Worm (Caenorhabditis elegans): Measurements from ENCODE around the gene clec-234.

ce11 chrV:16429940-16430339 is 3.4 kb downstream of the clec-234 start, which contains the start of gene str-73:
- no peak for TF ChIP-seq cog-1 (tag; optimal IDR thresholded peaks at IDR 0.05)
- TF ChIP-seq flt-1 (GFP tag; IDR thresholded peaks at IDR 0.05): no peak
- no peak for TF ChIP-seq ztf-23 (GFP tag; IDR thresholded peaks at IDR 0.05)
